Worm (Caenorhabditis elegans) whole organism, mixed stage, embryonic: Measurements from ENCODE around the gene fbxb-75.

Experiments used
- bed-3 ChIP-seq: fragments of 200-800 bp; sonication (Bioruptor generic); optimal IDR thresholded peaks from 3 replicates; lab custom pipeline; 2018; ENCODE audit warnings: mild to moderate bottlenecking, missing genetic modification characterization, moderate library complexity, missing compliant biosample characterization
- blmp-1 ChIP-seq: fragments of 150-350 bp; optimal IDR thresholded peaks from 2 replicates; lab custom pipeline; 2014; ENCODE audit warnings: missing biosample characterization, missing genetic modification characterization
- ceh-43 ChIP-seq: fragments of 200-800 bp; sonication (Bioruptor generic); optimal IDR thresholded peaks from 2 replicates; lab custom pipeline; 2018; ENCODE audit warnings: mild to moderate bottlenecking, missing genetic modification characterization, moderate library complexity, missing compliant biosample characterization
- ceh-83 ChIP-seq: fragments of 200-800 bp; sonication (Bioruptor generic); optimal IDR thresholded peaks from 2 replicates; lab custom pipeline; 2018; ENCODE audit warnings: mild to moderate bottlenecking, missing genetic modification characterization, missing compliant biosample characterization
- ces-1 ChIP-seq: fragments of 150-350 bp; optimal IDR thresholded peaks from 2 replicates; lab custom pipeline; 2014; ENCODE audit warnings: missing biosample characterization, missing genetic modification reagents, missing genetic modification characterization
- cnd-1 ChIP-seq: fragments of 200-800 bp; sonication (Bioruptor generic); optimal IDR thresholded peaks from 2 replicates; lab custom pipeline; 2018; ENCODE audit warnings: mild to moderate bottlenecking, missing genetic modification characterization, missing compliant biosample characterization
- drap-1 ChIP-seq: fragments of 200-800 bp; sonication (Bioruptor generic); optimal IDR thresholded peaks from 3 replicates; lab custom pipeline; 2018; ENCODE audit warnings: mild to moderate bottlenecking, missing genetic modification characterization, missing compliant biosample characterization
- elt-1 ChIP-seq: sonication (generic microtip); optimal IDR thresholded peaks from 2 replicates; lab custom pipeline; 2017; ENCODE audit warnings: missing genetic modification characterization, mild to moderate bottlenecking, missing compliant biosample characterization, antibody characterized with exemption, moderate library complexity, borderline replicate concordance; ENCODE audit not compliant: insufficient read depth
- elt-3 ChIP-seq: fragments of 150-350 bp; optimal IDR thresholded peaks from 2 replicates; lab custom pipeline; 2014; ENCODE audit warnings: missing biosample characterization, missing genetic modification characterization
- flh-1 ChIP-seq: fragments of 200-800 bp; sonication (Bioruptor generic); optimal IDR thresholded peaks from 2 replicates; lab custom pipeline; 2018; ENCODE audit warnings: mild to moderate bottlenecking, missing genetic modification characterization, moderate library complexity, missing compliant biosample characterization
- ham-2 ChIP-seq: fragments of 200-800 bp; sonication (Bioruptor generic); optimal IDR thresholded peaks from 2 replicates; lab custom pipeline; 2018; ENCODE audit warnings: mild to moderate bottlenecking, missing genetic modification characterization, missing compliant biosample characterization
- hlh-1 ChIP-seq: fragments of 150-350 bp; optimal IDR thresholded peaks from 2 replicates; lab custom pipeline; 2014; ENCODE audit warnings: missing biosample characterization, missing genetic modification reagents, missing genetic modification characterization
- lin-13 ChIP-seq: fragments of 150-350 bp; optimal IDR thresholded peaks from 2 replicates; lab custom pipeline; 2014; ENCODE audit warnings: missing biosample characterization, missing genetic modification characterization
- lin-32 ChIP-seq: fragments of 200-800 bp; sonication (Bioruptor generic); optimal IDR thresholded peaks from 2 replicates; lab custom pipeline; 2018; ENCODE audit warnings: mild to moderate bottlenecking, missing genetic modification characterization, missing compliant biosample characterization
- mep-1 ChIP-seq: fragments of 150-350 bp; optimal IDR thresholded peaks from 2 replicates; lab custom pipeline; 2017; ENCODE audit warnings: missing biosample characterization, missing genetic modification reagents, missing genetic modification characterization, inconsistent platforms
- nhr-12 ChIP-seq: fragments of 150-350 bp; optimal IDR thresholded peaks from 2 replicates; lab custom pipeline; 2014; ENCODE audit warnings: missing biosample characterization, missing genetic modification characterization
- nhr-2 ChIP-seq: fragments of 150-350 bp; optimal IDR thresholded peaks from 2 replicates; lab custom pipeline; 2014; ENCODE audit warnings: missing biosample characterization, missing genetic modification characterization
- nhr-237 ChIP-seq: fragments of 150-350 bp; optimal IDR thresholded peaks from 2 replicates; lab custom pipeline; 2014; ENCODE audit warnings: missing biosample characterization, missing genetic modification characterization
- nhr-28 ChIP-seq: fragments of 150-350 bp; optimal IDR thresholded peaks from 2 replicates; lab custom pipeline; 2014; ENCODE audit warnings: missing biosample characterization, missing genetic modification characterization
- nhr-76 ChIP-seq: sonication (generic microtip); optimal IDR thresholded peaks from 2 replicates; lab custom pipeline; 2017; ENCODE audit warnings: missing biosample characterization, missing genetic modification characterization
- pha-4 ChIP-seq: fragments of 150-350 bp; optimal IDR thresholded peaks from 2 replicates; lab custom pipeline; 2018; ENCODE audit warnings: missing biosample characterization, missing genetic modification reagents, missing genetic modification characterization
- sem-2 ChIP-seq: fragments of 200-800 bp; sonication (Bioruptor generic); optimal IDR thresholded peaks from 2 replicates; lab custom pipeline; 2018; ENCODE audit warnings: mild to moderate bottlenecking, missing genetic modification characterization, missing compliant biosample characterization
- snpc-4 ChIP-seq: fragments of 150-350 bp; optimal IDR thresholded peaks from 2 replicates; lab custom pipeline; 2014; ENCODE audit warnings: missing biosample characterization, missing genetic modification characterization
- sptf-1 ChIP-seq: sonication (generic microtip); optimal IDR thresholded peaks from 2 replicates; lab custom pipeline; 2017; ENCODE audit warnings: mild to moderate bottlenecking, missing genetic modification characterization, moderate library complexity, missing compliant biosample characterization
- unc-120 ChIP-seq: sonication (generic microtip); optimal IDR thresholded peaks from 2 replicates; lab custom pipeline; 2017; ENCODE audit warnings: missing genetic modification characterization, missing compliant biosample characterization; ENCODE audit not compliant: poor library complexity, severe bottlenecking
- unc-39 ChIP-seq: fragments of 150-350 bp; optimal IDR thresholded peaks from 2 replicates; lab custom pipeline; 2014; ENCODE audit warnings: missing biosample characterization, missing genetic modification characterization
- unc-62 ChIP-seq: fragments of 150-350 bp; optimal IDR thresholded peaks from 2 replicates; lab custom pipeline; 2014; ENCODE audit warnings: missing biosample characterization, missing genetic modification reagents, missing genetic modification characterization
- ztf-11 ChIP-seq: fragments of 150-350 bp; optimal IDR thresholded peaks from 2 replicates; lab custom pipeline; 2014; ENCODE audit warnings: missing biosample characterization, missing genetic modification characterization

The fbxb-75 gene

DNA sequence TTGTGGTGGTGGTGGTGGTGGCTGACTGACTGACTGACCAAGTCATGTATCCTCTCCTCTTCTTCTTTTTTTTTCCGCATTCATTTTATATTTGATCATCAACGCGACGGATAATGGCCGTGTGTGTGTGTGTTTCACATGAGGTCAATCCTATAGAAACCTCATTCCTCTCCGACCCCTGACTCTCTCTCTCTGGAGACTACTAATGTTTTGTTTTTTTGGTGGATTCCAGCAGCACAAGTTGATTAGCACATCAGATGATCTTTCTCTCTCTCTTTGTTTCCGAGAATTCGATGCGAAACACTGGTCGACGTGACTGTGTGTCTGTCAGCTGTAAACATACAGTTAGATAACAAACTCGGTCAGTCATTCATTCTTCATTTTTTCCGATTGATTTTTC is 35.9 kb downstream of the fbxb-75 start, which contains the start of gene Y24D9A.7:
Gene Y24D9A.7, minus strand, starts transcription at position 46 of the 400 bp plus-strand sequence.
- TF ChIP-seq unc-39 (tag; lab: Kevin White, UChicago) (no peak), flh-1 (GFP tag; lab: Kevin White, UChicago) (no peak), bed-3 (GFP tag; lab: Kevin White, UChicago) (no peak), ztf-11 (tag; lab: Kevin White, UChicago) (no peak), ham-2 (GFP tag; lab: Kevin White, UChicago) (no peak), lin-13 (no peak), sem-2 (no peak), hlh-1 (tag; lab: Kevin White, UChicago) (no peak), unc-120 (tag; lab: Kevin White, UChicago) (no peak), snpc-4 (tag; lab: Kevin White, UChicago) (no peak), blmp-1 (tag; lab: Kevin White, UChicago) (no peak), nhr-237 (tag; lab: Kevin White, UChicago) (no peak), nhr-28 (no peak), nhr-2 (tag; lab: Kevin White, UChicago) (no peak), ceh-43 (no peak), cnd-1 (tag; lab: Kevin White, UChicago) (no peak), mep-1 (tag; lab: Kevin White, UChicago) (no peak), sptf-1 (no peak), ceh-83 (GFP tag; lab: Kevin White, UChicago) (no peak)
- TF ChIP-seq, all 35 proteins: peak for 0

ce11 chrIV:4403870-4404269 is 37.1 kb downstream of the fbxb-75 start:
- TF ChIP-seq elt-3 (tag; lab: Kevin White, UChicago): no peak
- TF ChIP-seq ces-1 (GFP tag; lab: Kevin White, UChicago): peak; percentile 99
- TF ChIP-seq, all 35 proteins: peak for 1

- no peak for TF ChIP-seq nhr-76 (tag; lab: Kevin White, UChicago)
- no peak for TF ChIP-seq ceh-83 (GFP tag; lab: Kevin White, UChicago)
- no peak for TF ChIP-seq nhr-12 (tag; lab: Kevin White, UChicago)
- TF ChIP-seq ceh-43: no peak
- no peak for TF ChIP-seq bed-3 (GFP tag; lab: Kevin White, UChicago)
- no peak for TF ChIP-seq ham-2 (GFP tag; lab: Kevin White, UChicago)
- TF ChIP-seq flh-1 (GFP tag; lab: Kevin White, UChicago): no peak
- no peak for TF ChIP-seq elt-1 (tag; lab: Kevin White, UChicago)
- TF ChIP-seq hlh-1 (tag; lab: Kevin White, UChicago): no peak
- no peak for TF ChIP-seq unc-62
- TF ChIP-seq unc-39 (tag; lab: Kevin White, UChicago): no peak
- no peak for TF ChIP-seq drap-1 (GFP tag; lab: Kevin White, UChicago)
- no peak for TF ChIP-seq ces-1 (GFP tag; lab: Kevin White, UChicago)
- TF ChIP-seq, all 35 proteins: peak for 0
Observed at ce11 chrIV:4402413-4402812, 38.6 kb downstream of the fbxb-75 start.

- TF ChIP-seq elt-3 (tag; lab: Kevin White, UChicago) (no peak), elt-1 (tag; lab: Kevin White, UChicago) (peak; percentile 53), nhr-237 (tag; lab: Kevin White, UChicago) (peak; percentile 54), sptf-1 (no peak), blmp-1 (tag; lab: Kevin White, UChicago) (peak; percentile 66), lin-32 (GFP tag; lab: Kevin White, UChicago) (no peak), unc-62 (peak; percentile 23)
Observed at ce11 chrIV:4400350-4401326, 40.3 kb downstream of the fbxb-75 start, which contains the start of gene Y24D9A.6. Y24D9A.6 (minus strand) TSS chrIV:4400400.

ce11 chrIV:4399418-4400136 is 41.4 kb downstream of the fbxb-75 start:
- TF ChIP-seq ham-2 (GFP tag; lab: Kevin White, UChicago): no peak
- TF ChIP-seq pha-4 (tag; lab: Kevin White, UChicago): peak; percentile 12
